Fruit fly (Drosophila melanogaster): Measurements from ENCODE around the gene scf.

- TF ChIP-seq usp (GFP tag; optimal IDR thresholded peaks at IDR 0.05), result no peak
- no peak for TF ChIP-seq psq (optimal IDR thresholded peaks at IDR 0.05)
- no peak for TF ChIP-seq EcR (GFP tag; optimal IDR thresholded peaks at IDR 0.05)
- TF ChIP-seq pan (optimal IDR thresholded peaks at IDR 0.05), result no peak
- TF ChIP-seq CG8478 (optimal IDR thresholded peaks at IDR 0.05), result no peak
Observed at dm6 chr3L:1251712-1252111, 46.8 kb upstream of the scf start, which contains the start of the genes CG9130 and CG9133.
